Worm (Caenorhabditis elegans): Measurements from ENCODE around the gene mcp-1.

mcp-1 gene

ce11 chrV:5917707-5918106, 43.9 kb upstream of the mcp-1 start, which contains the start of gene lrpr-1 (continued):
- TF ChIP-seq mxl-3 (GFP tag; optimal IDR thresholded peaks at IDR 0.05) (no peak), zip-11 (GFP tag; IDR thresholded peaks at IDR 0.05) (no peak), ceh-32 (tag; optimal IDR thresholded peaks at IDR 0.05; ENCODE audit: poor library complexity) (no peak), lsy-2 (tag; optimal IDR thresholded peaks at IDR 0.05) (no peak), mep-1 (tag; optimal IDR thresholded peaks at IDR 0.05) (no peak), spr-1 (tag; optimal IDR thresholded peaks at IDR 0.05) (no peak), unc-39 (tag; optimal IDR thresholded peaks at IDR 0.05) (no peak), egl-43 (GFP tag; IDR thresholded peaks at IDR 0.05) (no peak), nhr-6 (tag; optimal IDR thresholded peaks at IDR 0.05) (peak; percentile 75), nhr-102 (tag; optimal IDR thresholded peaks at IDR 0.05) (no peak), dmd-6 (GFP tag; IDR thresholded peaks at IDR 0.05) (no peak), lin-13 (GFP tag; optimal IDR thresholded peaks at IDR 0.05) (peak; percentile 12), ZK337.2 (GFP tag; IDR thresholded peaks at IDR 0.05) (peak; percentile 97), ceh-44 (GFP tag; IDR thresholded peaks at IDR 0.05) (0 out of 2 replicates have a peak, but pooled peaks have one; percentile 18), tra-1 (GFP tag; IDR thresholded peaks at IDR 0.05) (no peak; the same call in 1 of the 2 replicates), duxl-1 (tag; optimal IDR thresholded peaks at IDR 0.05; ENCODE audit: poor library complexity) (peak; percentile 38), daf-12 (tag; optimal IDR thresholded peaks at IDR 0.05) (no peak), lim-7 (GFP tag; IDR thresholded peaks at IDR 0.05) (no peak), F37D6.2 (tag; optimal IDR thresholded peaks at IDR 0.05) (no peak), hif-1 (tag; optimal IDR thresholded peaks at IDR 0.05) (peak in 1 of 2 experiments; percentile 92), dpl-1 (GFP tag; optimal IDR thresholded peaks at IDR 0.05) (peak; percentile 99), ceh-62 (tag; optimal IDR thresholded peaks at IDR 0.05) (no peak), skn-1 (tag; optimal IDR thresholded peaks at IDR 0.05) (no peak), snpc-4 (tag; optimal IDR thresholded peaks at IDR 0.05) (no peak), mxl-2 (GFP tag; conservative IDR thresholded peaks at IDR 0.05) (0 out of 2 replicates have a peak, but pooled peaks have one; percentile 49), ZK546.5 (tag; optimal IDR thresholded peaks at IDR 0.05) (no peak), nhr-77 (tag; optimal IDR thresholded peaks at IDR 0.05) (no peak), lin-39 (tag; optimal IDR thresholded peaks at IDR 0.05) (no peak), D1046.2 (GFP tag; IDR thresholded peaks at IDR 0.05) (0 out of 2 replicates have a peak, but pooled peaks have one; percentile 49), cey-2 (tag; optimal IDR thresholded peaks at IDR 0.05; ENCODE audit: borderline replicate concordance, insufficient read depth) (no peak), unc-62 (GFP tag; optimal IDR thresholded peaks at IDR 0.05 in 1 of 2) (no peak), unc-62 (tag; optimal IDR thresholded peaks at IDR 0.05) (no peak), mes-2 (tag; optimal IDR thresholded peaks at IDR 0.05; ENCODE audit: poor library complexity, severe bottlenecking) (peak; percentile 99), zag-1 (tag; optimal IDR thresholded peaks at IDR 0.05) (no peak), ctbp-1 (GFP tag; IDR thresholded peaks at IDR 0.05) (no peak), fkh-10 (GFP tag; optimal IDR thresholded peaks at IDR 0.05) (peak; percentile 3), lin-15B (tag; optimal IDR thresholded peaks at IDR 0.05) (no peak), ces-1 (GFP tag; optimal IDR thresholded peaks at IDR 0.05) (no peak), pha-4 (GFP tag; IDR thresholded peaks at IDR 0.05) (no peak), pha-4 (tag; optimal IDR thresholded peaks at IDR 0.05) (no peak), ceh-28 (tag; optimal IDR thresholded peaks at IDR 0.05) (no peak), F26F4.8 (GFP tag; conservative IDR thresholded peaks at IDR 0.05) (no peak), Y105C5A.15 (GFP tag; IDR thresholded peaks at IDR 0.05) (no peak), madf-9 (GFP tag; conservative IDR thresholded peaks at IDR 0.05) (peak; percentile 85), nhr-10 (tag; optimal IDR thresholded peaks at IDR 0.05) (no peak), snpc-1.2 (GFP tag; IDR thresholded peaks at IDR 0.05) (no peak), ztf-11 (tag; optimal IDR thresholded peaks at IDR 0.05) (no peak), daf-8 (GFP tag; IDR thresholded peaks at IDR 0.05) (no peak), attf-4 (tag; optimal IDR thresholded peaks at IDR 0.05) (no peak), php-3 (GFP tag; IDR thresholded peaks at IDR 0.05) (no peak), arid-1 (GFP tag; conservative IDR thresholded peaks at IDR 0.05) (no peak), hmg-1.1 (GFP tag; IDR thresholded peaks at IDR 0.05) (peak; percentile 66)

Measured in whole organism, L4 larva.